Fruit fly (Drosophila melanogaster): ENCODE data around the gene CG5516.

Gene CG5516

dm6 chr3R:15974235-15974634 lies 10.6 kb downstream of the CG5516 start (continued):
- TF ChIP-seq Smox (GFP tag; optimal IDR thresholded peaks at IDR 0.05) = peak; percentile 79
- TF ChIP-seq CG3032 (tag; optimal IDR thresholded peaks at IDR 0.05) = peak; percentile 66
- peak; percentile 87 for TF ChIP-seq pdm3 (GFP tag; optimal IDR thresholded peaks at IDR 0.05)
- no peak for TF ChIP-seq CG6854 (GFP tag; optimal IDR thresholded peaks at IDR 0.05)
- no peak for TF ChIP-seq CG1621 (tag; optimal IDR thresholded peaks at IDR 0.05)
- peak; percentile 14 for TF ChIP-seq fd85E (GFP tag; optimal IDR thresholded peaks at IDR 0.05)
- no peak for TF ChIP-seq Gug (GFP tag; IDR thresholded peaks at IDR 0.05)
- peak; percentile 88 for TF ChIP-seq CG32006 (GFP tag; optimal IDR thresholded peaks at IDR 0.05)

dm6 chr3R:15975170-15975569 lies 11.5 kb downstream of the CG5516 start:
- no peak for TF ChIP-seq CG7368 (GFP tag; optimal IDR thresholded peaks at IDR 0.05)
- TF ChIP-seq salr (GFP tag; optimal IDR thresholded peaks at IDR 0.05) = no peak
- no peak for TF ChIP-seq cyc (GFP tag; optimal IDR thresholded peaks at IDR 0.05)
- no peak for TF ChIP-seq Hr4 (GFP tag; optimal IDR thresholded peaks at IDR 0.05)
- no peak for TF ChIP-seq Met (GFP tag; optimal IDR thresholded peaks at IDR 0.05)
- no peak for TF ChIP-seq dsx (GFP tag; optimal IDR thresholded peaks at IDR 0.05; ENCODE audit: poor library complexity, severe bottlenecking)
- no peak for TF ChIP-seq dac (GFP tag; optimal IDR thresholded peaks at IDR 0.05)
- TF ChIP-seq svp (GFP tag) = no peak
- TF ChIP-seq Sox15 (GFP tag; optimal IDR thresholded peaks at IDR 0.05) = no peak

- TF ChIP-seq svp (GFP tag) (peak; percentile 57), fkh (GFP tag; optimal IDR thresholded peaks at IDR 0.05) (peak; percentile 69), Blimp-1 (GFP tag; optimal IDR thresholded peaks at IDR 0.05) (no peak)
These were observed 20.0 kb downstream of the CG5516 start for dm6 chr3R:15983541-15984229.

- TF ChIP-seq CG7368 (GFP tag; optimal IDR thresholded peaks at IDR 0.05) = peak; percentile 58
- TF ChIP-seq Sox15 (GFP tag; optimal IDR thresholded peaks at IDR 0.05) = peak; percentile 58
- peak; percentile 75 for TF ChIP-seq CG6276 (GFP tag; optimal IDR thresholded peaks at IDR 0.05)
- peak; percentile 78 for TF ChIP-seq pdm3 (GFP tag; optimal IDR thresholded peaks at IDR 0.05)
- peak; percentile 87 for TF ChIP-seq esn (GFP tag; optimal IDR thresholded peaks at IDR 0.05)
- TF ChIP-seq CG16779 (tag; optimal IDR thresholded peaks at IDR 0.05) = peak; percentile 71
- peak; percentile 36 for TF ChIP-seq CG11902 (GFP tag; optimal IDR thresholded peaks at IDR 0.05)
- peak; percentile 80 for TF ChIP-seq CG3032 (tag; optimal IDR thresholded peaks at IDR 0.05)
- peak; percentile 70 for TF ChIP-seq lz (GFP tag; optimal IDR thresholded peaks at IDR 0.05)
- peak; percentile 41 for TF ChIP-seq Ets21C (GFP tag; optimal IDR thresholded peaks at IDR 0.05)
- TF ChIP-seq CG1621 (tag; optimal IDR thresholded peaks at IDR 0.05) = peak; percentile 64
- TF ChIP-seq acj6 (GFP tag; optimal IDR thresholded peaks at IDR 0.05) = peak; percentile 77
- TF ChIP-seq Sox102F (GFP tag; optimal IDR thresholded peaks at IDR 0.05) = peak; percentile 67
- peak; percentile 80 for TF ChIP-seq spab (GFP tag; optimal IDR thresholded peaks at IDR 0.05)
- peak; percentile 78 for TF ChIP-seq OdsH (GFP tag; optimal IDR thresholded peaks at IDR 0.05)
- peak; percentile 74 for TF ChIP-seq CG9139 (GFP tag; optimal IDR thresholded peaks at IDR 0.05)
- TF ChIP-seq topi (GFP tag; optimal IDR thresholded peaks at IDR 0.05) = peak; percentile 72
- peak; percentile 66 for TF ChIP-seq fkh (GFP tag; optimal IDR thresholded peaks at IDR 0.05)
- peak; percentile 74 for TF ChIP-seq CG8632 (GFP tag; optimal IDR thresholded peaks at IDR 0.05)
- peak; percentile 71 for TF ChIP-seq CG31627 (GFP tag; optimal IDR thresholded peaks at IDR 0.05)
- peak; percentile 75 for TF ChIP-seq CG3919 (GFP tag; optimal IDR thresholded peaks at IDR 0.05)
- TF ChIP-seq CG34406 (GFP tag; optimal IDR thresholded peaks at IDR 0.05) = peak; percentile 76
- TF ChIP-seq Eip93F (GFP tag; optimal IDR thresholded peaks at IDR 0.05) = no peak
- TF ChIP-seq CG32006 (GFP tag; optimal IDR thresholded peaks at IDR 0.05) = peak; percentile 81
- TF ChIP-seq CG6808 (GFP tag; optimal IDR thresholded peaks at IDR 0.05) = peak; percentile 81
- TF ChIP-seq CG8319 (GFP tag; optimal IDR thresholded peaks at IDR 0.05) = peak; percentile 58
- TF ChIP-seq achi (GFP tag; optimal IDR thresholded peaks at IDR 0.05) = peak; percentile 74
- TF ChIP-seq CG11294 (GFP tag; IDR thresholded peaks at IDR 0.05) = peak; percentile 42; the same call in 1 of the 2 replicates
- peak; percentile 27 for TF ChIP-seq vri (GFP tag; optimal IDR thresholded peaks at IDR 0.05)
- TF ChIP-seq cyc (GFP tag; optimal IDR thresholded peaks at IDR 0.05) = peak; percentile 54
- TF ChIP-seq fd59A (GFP tag; optimal IDR thresholded peaks at IDR 0.05) = peak; percentile 63
- no peak for TF ChIP-seq fd85E (GFP tag; optimal IDR thresholded peaks at IDR 0.05)
- TF ChIP-seq Hr38 (GFP tag; optimal IDR thresholded peaks at IDR 0.05) = peak; percentile 12
These were observed 20.9 kb downstream of the CG5516 start for dm6 chr3R:15984483-15985118.

Measured in whole organism, prepupa.